Fruit fly (Drosophila melanogaster): ENCODE data around the gene CG7523.

Gene CG7523

dm6 chr3R:17619726-17620282 lies 50.9 kb downstream of the CG7523 start (continued):
- no peak for TF ChIP-seq CG10654 (GFP tag; optimal IDR thresholded peaks at IDR 0.05)
- TF ChIP-seq row (GFP tag; IDR thresholded peaks at IDR 0.05): no peak
- TF ChIP-seq tin (GFP tag; optimal IDR thresholded peaks at IDR 0.05): no peak
- peak; percentile 51 for TF ChIP-seq gcm (GFP tag; optimal IDR thresholded peaks at IDR 0.05)
- TF ChIP-seq CG1792 (GFP tag; optimal IDR thresholded peaks at IDR 0.05): no peak
- TF ChIP-seq E2f2 (GFP tag; IDR thresholded peaks at IDR 0.05): no peak
- TF ChIP-seq rib (GFP tag; IDR thresholded peaks at IDR 0.05): no peak
- no peak for TF ChIP-seq CG1529 (GFP tag; optimal IDR thresholded peaks at IDR 0.05)
- no peak for TF ChIP-seq Pdp1 (GFP tag; optimal IDR thresholded peaks at IDR 0.05)
- TF ChIP-seq CG16779 (GFP tag; IDR thresholded peaks at IDR 0.05): no peak
- no peak for TF ChIP-seq ERR (GFP tag; optimal IDR thresholded peaks at IDR 0.05)
- no peak for TF ChIP-seq trem (tag; optimal IDR thresholded peaks at IDR 0.05)
- no peak for TF ChIP-seq Hr3 (GFP tag; optimal IDR thresholded peaks at IDR 0.05)
- no peak for TF ChIP-seq Taf1 (GFP tag; IDR thresholded peaks at IDR 0.05)
- TF ChIP-seq ci (GFP tag; IDR thresholded peaks at IDR 0.05): no peak
- no peak for TF ChIP-seq dmrt11E (tag; optimal IDR thresholded peaks at IDR 0.05)
- TF ChIP-seq gce (GFP tag; IDR thresholded peaks at IDR 0.05): no peak
- TF ChIP-seq Mes4 (GFP tag; optimal IDR thresholded peaks at IDR 0.05): no peak
- TF ChIP-seq pzg (GFP tag; optimal IDR thresholded peaks at IDR 0.05): no peak
- TF ChIP-seq tio (GFP tag; optimal IDR thresholded peaks at IDR 0.05): no peak
- no peak for TF ChIP-seq sisA (GFP tag; IDR thresholded peaks at IDR 0.05)
- TF ChIP-seq emc (GFP tag; optimal IDR thresholded peaks at IDR 0.05): no peak
- TF ChIP-seq CG3407 (GFP tag; optimal IDR thresholded peaks at IDR 0.05): no peak
- TF ChIP-seq repo (GFP tag; optimal IDR thresholded peaks at IDR 0.05): no peak
- TF ChIP-seq MTF-1 (GFP tag; optimal IDR thresholded peaks at IDR 0.05; ENCODE audit: borderline replicate concordance): peak; percentile 13
- no peak for TF ChIP-seq CG17361 (GFP tag; IDR thresholded peaks at IDR 0.05)
- TF ChIP-seq CG7839 (tag; optimal IDR thresholded peaks at IDR 0.05): peak; percentile 37
- no peak for TF ChIP-seq Abd-B (GFP tag; optimal IDR thresholded peaks at IDR 0.05)
- TF ChIP-seq CG7786 (GFP tag; optimal IDR thresholded peaks at IDR 0.05): no peak
- TF ChIP-seq seq (GFP tag; IDR thresholded peaks at IDR 0.05): no peak
- TF ChIP-seq jigr1 (GFP tag; IDR thresholded peaks at IDR 0.05): no peak
- peak; percentile 12 for TF ChIP-seq CG4328 (GFP tag; optimal IDR thresholded peaks at IDR 0.05)
- no peak for TF ChIP-seq CG10147 (GFP tag; optimal IDR thresholded peaks at IDR 0.05)
- no peak for TF ChIP-seq CG2875 (GFP tag; optimal IDR thresholded peaks at IDR 0.05)
- TF ChIP-seq Rx (GFP tag; IDR thresholded peaks at IDR 0.05): no peak
- TF ChIP-seq CG3838 (GFP tag; optimal IDR thresholded peaks at IDR 0.05): no peak
- TF ChIP-seq CG17912 (GFP tag; optimal IDR thresholded peaks at IDR 0.05): no peak
- TF ChIP-seq prd (optimal IDR thresholded peaks at IDR 0.05): no peak
- no peak for TF ChIP-seq prd (GFP tag; IDR thresholded peaks at IDR 0.05)
- peak; percentile 86 for TF ChIP-seq nerfin-2 (GFP tag; IDR thresholded peaks at IDR 0.05; ENCODE audit: partially characterized antibody)
- TF ChIP-seq Vsx1 (GFP tag; optimal IDR thresholded peaks at IDR 0.05): no peak
- no peak for TF ChIP-seq Trl (optimal IDR thresholded peaks at IDR 0.05)
- no peak for TF ChIP-seq Trl (GFP tag; optimal IDR thresholded peaks at IDR 0.05)
- no peak for TF ChIP-seq grn (GFP tag; optimal IDR thresholded peaks at IDR 0.05)
- TF ChIP-seq Scr (GFP tag; IDR thresholded peaks at IDR 0.05; ENCODE audit: partially characterized antibody): peak; percentile 84
- TF ChIP-seq nau (GFP tag; optimal IDR thresholded peaks at IDR 0.05): peak; percentile 30
- no peak for TF ChIP-seq danr (GFP tag; IDR thresholded peaks at IDR 0.05)
- no peak for TF ChIP-seq tup (GFP tag; optimal IDR thresholded peaks at IDR 0.05)
- TF ChIP-seq crc (GFP tag; optimal IDR thresholded peaks at IDR 0.05): no peak
- TF ChIP-seq bcd (GFP tag; optimal IDR thresholded peaks at IDR 0.05): no peak
- TF ChIP-seq CG18619 (GFP tag; optimal IDR thresholded peaks at IDR 0.05): no peak
- TF ChIP-seq CG11085 (GFP tag; IDR thresholded peaks at IDR 0.05): no peak
- TF ChIP-seq Oaz (GFP tag; IDR thresholded peaks at IDR 0.05): no peak
